Worm (Caenorhabditis elegans) whole organism, L2 larva: ENCODE results near the gene sru-27.

Experiments
- C34F6.9 ChIP-seq: fragments of 150-350 bp; optimal IDR thresholded peaks from 2 replicates; lab custom pipeline; 2014; ENCODE audit warnings: missing biosample characterization, missing genetic modification characterization
- F13H6.1 ChIP-seq: sonication (generic microtip); optimal IDR thresholded peaks from 2 replicates; lab custom pipeline; 2016; ENCODE audit warnings: missing genetic modification characterization, missing compliant biosample characterization
- R02D3.7 ChIP-seq: fragments of 150-350 bp; optimal IDR thresholded peaks from 2 replicates; lab custom pipeline; 2014; ENCODE audit warnings: missing biosample characterization, missing genetic modification characterization
- Y55F3AM.14 ChIP-seq: fragments of 200-800 bp; sonication (Bioruptor generic); optimal IDR thresholded peaks from 2 replicates; lab custom pipeline; 2018; ENCODE audit warnings: mild to moderate bottlenecking, missing genetic modification characterization, missing compliant biosample characterization
- ZK546.5 ChIP-seq: sonication (generic microtip); optimal IDR thresholded peaks from 2 replicates; lab custom pipeline; 2017; ENCODE audit warnings: missing biosample characterization, missing genetic modification characterization
- alr-1 ChIP-seq: fragments of 150-350 bp; optimal IDR thresholded peaks from 2 replicates; lab custom pipeline; 2014; ENCODE audit warnings: missing biosample characterization, missing genetic modification characterization
- aly-2 ChIP-seq: fragments of 150-350 bp; optimal IDR thresholded peaks from 2 replicates; lab custom pipeline; 2014; ENCODE audit warnings: missing biosample characterization, missing genetic modification characterization
- ama-1 ChIP-seq: fragments of 150-350 bp; optimal IDR thresholded peaks from 2 replicates; lab custom pipeline; 2018; ENCODE audit warnings: inconsistent platforms
- blmp-1 ChIP-seq: sonication (generic microtip); optimal IDR thresholded peaks from 2 replicates; lab custom pipeline; 2017; ENCODE audit warnings: missing genetic modification characterization, mild to moderate bottlenecking, missing compliant biosample characterization, antibody characterized with exemption, moderate library complexity; ENCODE audit not compliant: insufficient read depth
- ceh-16 ChIP-seq: fragments of 150-350 bp; optimal IDR thresholded peaks from 2 replicates; lab custom pipeline; 2014; ENCODE audit warnings: missing biosample characterization, missing genetic modification characterization
- ceh-82 ChIP-seq: fragments of 150-350 bp; optimal IDR thresholded peaks from 2 replicates; lab custom pipeline; 2014; ENCODE audit warnings: missing biosample characterization, missing genetic modification characterization
- crh-2 ChIP-seq: sonication (generic microtip); optimal IDR thresholded peaks from 2 replicates; lab custom pipeline; 2017; ENCODE audit warnings: missing biosample characterization, missing genetic modification characterization
- dmd-4 ChIP-seq: sonication (generic microtip); optimal IDR thresholded peaks from 2 replicates; lab custom pipeline; 2017; ENCODE audit warnings: missing biosample characterization, missing genetic modification characterization
- egl-27 ChIP-seq: sonication (generic microtip); optimal IDR thresholded peaks from 3 replicates; lab custom pipeline; 2017; ENCODE audit warnings: missing biosample characterization, missing genetic modification reagents, missing genetic modification characterization
- elt-1 ChIP-seq: fragments of 150-350 bp; optimal IDR thresholded peaks from 2 replicates; lab custom pipeline; 2014; ENCODE audit warnings: missing biosample characterization, missing genetic modification characterization
- gmeb-1 ChIP-seq: fragments of 150-350 bp; optimal IDR thresholded peaks from 2 replicates; lab custom pipeline; 2014; ENCODE audit warnings: missing biosample characterization, missing genetic modification characterization
- lin-39 ChIP-seq: fragments of 150-350 bp; optimal IDR thresholded peaks from 2 replicates; lab custom pipeline; 2014; ENCODE audit warnings: missing biosample characterization, missing genetic modification reagents, missing genetic modification characterization
- mbf-1 ChIP-seq: sonication (generic microtip); optimal IDR thresholded peaks from 2 replicates; lab custom pipeline; 2017; ENCODE audit warnings: missing biosample characterization, missing genetic modification characterization
- mdl-1 ChIP-seq, 2 experiments: fragments of 150-350 bp in 1 of 2; sonication (generic microtip) in 1 of 2; optimal IDR thresholded peaks; 2 replicates each; lab custom pipeline; 2017; ENCODE audit warnings: missing biosample characterization in 2 of 2, missing genetic modification characterization in 2 of 2
- nhr-10 ChIP-seq: sonication (generic microtip); optimal IDR thresholded peaks from 2 replicates; lab custom pipeline; 2017; ENCODE audit warnings: missing biosample characterization, missing genetic modification characterization
- nhr-11 ChIP-seq: fragments of 150-350 bp; optimal IDR thresholded peaks from 2 replicates; lab custom pipeline; 2014; ENCODE audit warnings: missing biosample characterization, missing genetic modification characterization
- nhr-12 ChIP-seq: fragments of 150-350 bp; optimal IDR thresholded peaks from 2 replicates; lab custom pipeline; 2014; ENCODE audit warnings: missing biosample characterization, missing genetic modification characterization
- nhr-129 ChIP-seq: fragments of 150-350 bp; optimal IDR thresholded peaks from 2 replicates; lab custom pipeline; 2014; ENCODE audit warnings: missing biosample characterization, missing genetic modification characterization
- nhr-21 ChIP-seq: fragments of 150-350 bp; optimal IDR thresholded peaks from 2 replicates; lab custom pipeline; 2014; ENCODE audit warnings: missing biosample characterization, missing genetic modification characterization
- nhr-237 ChIP-seq: fragments of 150-350 bp; optimal IDR thresholded peaks from 2 replicates; lab custom pipeline; 2014; ENCODE audit warnings: missing biosample characterization, missing genetic modification characterization
- nhr-25 ChIP-seq: fragments of 150-350 bp; sonication (generic microtip); optimal IDR thresholded peaks from 3 replicates; lab custom pipeline; 2014; ENCODE audit warnings: missing biosample characterization, missing genetic modification characterization
- nhr-6 ChIP-seq: fragments of 150-350 bp; optimal IDR thresholded peaks from 2 replicates; lab custom pipeline; 2014; ENCODE audit warnings: missing biosample characterization, missing genetic modification characterization
- nhr-77 ChIP-seq: fragments of 150-350 bp; optimal IDR thresholded peaks from 2 replicates; lab custom pipeline; 2014; ENCODE audit warnings: missing biosample characterization, missing genetic modification characterization
- sem-4 ChIP-seq: fragments of 150-350 bp; optimal IDR thresholded peaks from 2 replicates; lab custom pipeline; 2014; ENCODE audit warnings: missing biosample characterization, missing genetic modification reagents, missing genetic modification characterization
- skn-1 ChIP-seq: sonication (generic microtip); optimal IDR thresholded peaks from 2 replicates; lab custom pipeline; 2017; ENCODE audit warnings: missing biosample characterization, missing genetic modification characterization
- sma-3 ChIP-seq: sonication (generic microtip); optimal IDR thresholded peaks from 2 replicates; lab custom pipeline; 2016; ENCODE audit warnings: missing genetic modification reagents, missing genetic modification characterization, missing compliant biosample characterization
- sma-9 ChIP-seq, 2 experiments: fragments of 150-350 bp in 1 of 2; sonication (generic microtip) in 1 of 2; optimal IDR thresholded peaks; 2 replicates each; lab custom pipeline; 2014 to 2016; ENCODE audit warnings: missing genetic modification characterization in 2 of 2, mild to moderate bottlenecking in 1 of 2, missing biosample characterization in 1 of 2, missing compliant biosample characterization in 1 of 2, missing genetic modification reagents in 1 of 2, moderate library complexity in 1 of 2
- snpc-4 ChIP-seq: fragments of 150-350 bp; optimal IDR thresholded peaks from 2 replicates; lab custom pipeline; 2014; ENCODE audit warnings: missing biosample characterization, missing genetic modification characterization
- unc-39 ChIP-seq: fragments of 150-350 bp; optimal IDR thresholded peaks from 2 replicates; lab custom pipeline; 2014; ENCODE audit warnings: missing biosample characterization, missing genetic modification characterization
- unc-62 ChIP-seq: fragments of 150-350 bp; optimal IDR thresholded peaks from 2 replicates; lab custom pipeline; 2014; ENCODE audit warnings: missing biosample characterization, missing genetic modification reagents, missing genetic modification characterization
- zag-1 ChIP-seq: fragments of 150-350 bp; optimal IDR thresholded peaks from 2 replicates; lab custom pipeline; 2014; ENCODE audit warnings: missing biosample characterization, missing genetic modification characterization
- ztf-1 ChIP-seq: fragments of 200-800 bp; sonication (Bioruptor generic); conservative IDR thresholded peaks from 2 replicates; pipeline ENCODE4 v1.3.6; 2022; ENCODE audit warnings: missing genetic modification characterization, missing compliant biosample characterization
- ztf-11 ChIP-seq: sonication (generic microtip); optimal IDR thresholded peaks from 2 replicates; lab custom pipeline; 2017; ENCODE audit warnings: missing biosample characterization, missing genetic modification characterization
- ztf-4 ChIP-seq: fragments of 150-350 bp; optimal IDR thresholded peaks from 2 replicates; lab custom pipeline; 2014; ENCODE audit warnings: missing biosample characterization, missing genetic modification characterization

sru-27 gene

ce11 chrV:1495752-1496151 is 3.5 kb upstream of the sru-27 start:
- TF ChIP-seq aly-2 (no peak), nhr-12 (tag; lab: Kevin White, UChicago) (no peak), blmp-1 (tag; lab: Kevin White, UChicago) (no peak), sem-4 (tag; lab: Kevin White, UChicago) (no peak), ztf-1 (no peak), ceh-16 (no peak), egl-27 (tag; lab: Kevin White, UChicago) (no peak), lin-39 (tag; lab: Kevin White, UChicago) (no peak)

DNA sequence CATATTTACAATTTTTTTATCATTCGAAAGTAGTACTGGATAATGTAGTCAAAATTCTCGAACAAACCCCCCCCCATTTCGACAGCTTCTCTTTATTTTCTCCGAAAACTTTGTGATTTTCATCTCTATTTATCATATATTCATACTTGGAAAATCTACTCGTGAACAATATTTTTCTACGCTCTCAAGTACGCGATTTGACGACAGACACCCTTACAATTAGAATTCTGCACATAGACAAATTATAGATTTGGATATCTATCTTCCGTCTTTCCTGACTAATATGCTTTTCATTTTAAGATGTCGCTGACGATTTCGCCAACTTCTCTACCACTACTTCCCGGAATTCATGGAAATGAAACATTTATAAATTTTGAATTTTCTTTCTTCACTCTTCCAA is 6.8 kb downstream of the sru-27 start, which contains the start of gene sru-28:
sru-28 (plus strand) TSS at position 301 of the 400 bp plus-strand sequence.
- TF ChIP-seq Y55F3AM.14: no peak
- no peak for TF ChIP-seq sma-9 (GFP tag; optimal IDR thresholded peaks at IDR 0.05; lab: Kevin White, UChicago)
- TF ChIP-seq sma-9 (tag; optimal IDR thresholded peaks at IDR 0.05; lab: Kevin White, UChicago): no peak
- no peak for TF ChIP-seq nhr-11 (tag; lab: Kevin White, UChicago)
- no peak for TF ChIP-seq lin-39 (tag; lab: Kevin White, UChicago)
- no peak for TF ChIP-seq mbf-1 (tag; lab: Kevin White, UChicago)
- TF ChIP-seq blmp-1 (tag; lab: Kevin White, UChicago): no peak

- no peak for TF ChIP-seq zag-1 (tag; lab: Kevin White, UChicago)
- TF ChIP-seq dmd-4 (tag; lab: Kevin White, UChicago): no peak
- TF ChIP-seq crh-2 (tag; lab: Kevin White, UChicago): no peak
- no peak for TF ChIP-seq egl-27 (tag; lab: Kevin White, UChicago)
- no peak for TF ChIP-seq nhr-25 (tag; lab: Kevin White, UChicago)
- TF ChIP-seq C34F6.9 (tag; lab: Kevin White, UChicago): no peak
- no peak for TF ChIP-seq sem-4 (tag; lab: Kevin White, UChicago)
- TF ChIP-seq ztf-1: no peak
- no peak for TF ChIP-seq nhr-77 (tag; lab: Kevin White, UChicago)
- TF ChIP-seq nhr-10 (tag; lab: Kevin White, UChicago): no peak
- TF ChIP-seq nhr-21 (tag; lab: Kevin White, UChicago): no peak
- no peak for TF ChIP-seq gmeb-1 (tag; lab: Kevin White, UChicago)
- no peak for TF ChIP-seq ceh-16
- no peak for TF ChIP-seq nhr-237 (tag; lab: Kevin White, UChicago)
- TF ChIP-seq ama-1 (lab: Kevin White, UChicago): no peak
- TF ChIP-seq elt-1 (tag; lab: Kevin White, UChicago): no peak
- TF ChIP-seq, all 48 proteins: peak for 0
Measured at ce11 chrV:1511537-1511936, 12.3 kb downstream of the sru-27 start, which contains the start of gene nhr-260. Gene nhr-260, minus strand, starts transcription at chrV:1511637.

DNA sequence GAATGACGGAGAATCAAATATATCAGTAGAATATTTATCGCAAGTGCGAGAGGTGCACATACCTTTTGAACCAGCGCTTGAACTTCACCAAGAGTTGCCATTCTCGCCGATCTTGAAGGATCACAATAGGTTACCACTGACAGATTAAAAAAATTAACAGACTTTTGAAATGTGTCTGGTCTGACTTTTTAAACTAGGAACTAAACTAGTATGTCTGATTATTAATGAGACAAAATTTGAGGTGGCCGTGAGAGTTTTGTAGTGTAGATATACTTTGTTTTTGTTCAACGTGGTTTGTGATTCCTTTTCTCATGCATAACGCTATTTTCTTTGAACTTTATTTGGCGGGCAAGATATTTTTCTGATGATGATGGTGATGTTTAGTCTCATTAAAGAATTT is 22.6 kb downstream of the sru-27 start, which contains the start of gene str-240:
str-240 (minus strand) TSS at position 101 of the 400 bp plus-strand sequence.
- TF ChIP-seq crh-2 (tag; lab: Kevin White, UChicago): no peak
- TF ChIP-seq ztf-4: no peak
- TF ChIP-seq ceh-82 (tag; lab: Kevin White, UChicago): no peak
- no peak for TF ChIP-seq mdl-1 (tag; optimal IDR thresholded peaks at IDR 0.05; lab: Kevin White, UChicago)
- no peak for TF ChIP-seq unc-39 (tag; lab: Kevin White, UChicago)
- TF ChIP-seq ZK546.5 (tag; lab: Kevin White, UChicago): no peak
- TF ChIP-seq aly-2: no peak
- TF ChIP-seq, all 48 proteins: peak for 0

- TF ChIP-seq nhr-10 (tag; lab: Kevin White, UChicago): no peak
- no peak for TF ChIP-seq nhr-21 (tag; lab: Kevin White, UChicago)
- no peak for TF ChIP-seq R02D3.7
- TF ChIP-seq nhr-6 (tag; lab: Kevin White, UChicago): no peak
- no peak for TF ChIP-seq F13H6.1 (tag; lab: Kevin White, UChicago)
- no peak for TF ChIP-seq unc-62 (GFP tag; lab: Kevin White, UChicago)
- no peak for TF ChIP-seq skn-1 (tag; lab: Kevin White, UChicago)
- no peak for TF ChIP-seq elt-1 (tag; lab: Kevin White, UChicago)
- TF ChIP-seq crh-2 (tag; lab: Kevin White, UChicago): no peak
- no peak for TF ChIP-seq dmd-4 (tag; lab: Kevin White, UChicago)
- TF ChIP-seq aly-2: no peak
- TF ChIP-seq alr-1 (tag; lab: Kevin White, UChicago): no peak
- no peak for TF ChIP-seq C34F6.9 (tag; lab: Kevin White, UChicago)
- no peak for TF ChIP-seq snpc-4
- no peak for TF ChIP-seq nhr-129 (tag; lab: Kevin White, UChicago)
- TF ChIP-seq ceh-82 (tag; lab: Kevin White, UChicago): no peak
- TF ChIP-seq sma-3 (GFP tag; lab: Kevin White, UChicago): no peak
- no peak for TF ChIP-seq ztf-11 (tag; lab: Kevin White, UChicago)
Measured at ce11 chrV:1522485-1522884, 23.2 kb downstream of the sru-27 start, which contains the start of gene str-243. Gene str-243, plus strand, starts transcription at chrV:1522785.
